Worm (Caenorhabditis elegans): ENCODE measurements around the gene F43C1.5.

Gene F43C1.5

ce11 chrIII:4240126-4240525, 11.2 kb downstream of the F43C1.5 start:
- no peak for TF ChIP-seq sem-2 (GFP tag; optimal IDR thresholded peaks at IDR 0.05)
- TF ChIP-seq drap-1 (GFP tag; optimal IDR thresholded peaks at IDR 0.05): no peak
- no peak for TF ChIP-seq ham-2 (GFP tag; optimal IDR thresholded peaks at IDR 0.05)
- no peak for TF ChIP-seq lsy-2 (tag; optimal IDR thresholded peaks at IDR 0.05)
- TF ChIP-seq ceh-83 (GFP tag; optimal IDR thresholded peaks at IDR 0.05): no peak
- TF ChIP-seq nhr-28 (tag; optimal IDR thresholded peaks at IDR 0.05): no peak
- TF ChIP-seq snpc-4 (tag; optimal IDR thresholded peaks at IDR 0.05): no peak
- no peak for TF ChIP-seq ces-1 (GFP tag; optimal IDR thresholded peaks at IDR 0.05)
- TF ChIP-seq sptf-1 (tag; optimal IDR thresholded peaks at IDR 0.05): no peak
- TF ChIP-seq nhr-12 (tag; optimal IDR thresholded peaks at IDR 0.05): no peak
- TF ChIP-seq ceh-43 (GFP tag; optimal IDR thresholded peaks at IDR 0.05): no peak

- TF ChIP-seq nhr-28 (tag; optimal IDR thresholded peaks at IDR 0.05) (no peak), elt-1 (tag; optimal IDR thresholded peaks at IDR 0.05; ENCODE audit: borderline replicate concordance, insufficient read depth) (peak; percentile 54), mep-1 (tag; optimal IDR thresholded peaks at IDR 0.05) (no peak)
Measured at ce11 chrIII:4241181-4241580, 12.2 kb downstream of the F43C1.5 start.

ce11 chrIII:4242225-4242862, 13.4 kb downstream of the F43C1.5 start, which contains the start of gene F43C1.7:
Gene F43C1.7, minus strand, starts transcription at chrIII:4242575.
- TF ChIP-seq cnd-1 (tag; optimal IDR thresholded peaks at IDR 0.05): no peak
- TF ChIP-seq nhr-76 (tag; optimal IDR thresholded peaks at IDR 0.05): no peak
- no peak for TF ChIP-seq ces-1 (GFP tag; optimal IDR thresholded peaks at IDR 0.05)
- no peak for TF ChIP-seq elt-3 (tag; optimal IDR thresholded peaks at IDR 0.05)
- TF ChIP-seq zip-8 (tag; optimal IDR thresholded peaks at IDR 0.05): peak; percentile 60
- no peak for TF ChIP-seq blmp-1 (tag; optimal IDR thresholded peaks at IDR 0.05)

- TF ChIP-seq lsy-2 (tag; optimal IDR thresholded peaks at IDR 0.05) (no peak), mab-5 (tag; optimal IDR thresholded peaks at IDR 0.05) (no peak), sptf-1 (tag; optimal IDR thresholded peaks at IDR 0.05) (no peak), sem-2 (GFP tag; optimal IDR thresholded peaks at IDR 0.05) (no peak), cnd-1 (tag; optimal IDR thresholded peaks at IDR 0.05) (no peak), elt-1 (tag; optimal IDR thresholded peaks at IDR 0.05; ENCODE audit: borderline replicate concordance, insufficient read depth) (no peak), ceh-43 (GFP tag; optimal IDR thresholded peaks at IDR 0.05) (no peak), zip-8 (tag; optimal IDR thresholded peaks at IDR 0.05) (no peak), pha-4 (tag; optimal IDR thresholded peaks at IDR 0.05) (no peak), ham-2 (GFP tag; optimal IDR thresholded peaks at IDR 0.05) (no peak)
Measured at ce11 chrIII:4243461-4243860, 14.5 kb downstream of the F43C1.5 start, which contains the start of gene mrpl-21. Gene mrpl-21, minus strand, starts transcription at chrIII:4243561.

- TF ChIP-seq lin-13 (tag; optimal IDR thresholded peaks at IDR 0.05) (no peak), nhr-12 (tag; optimal IDR thresholded peaks at IDR 0.05) (no peak), lin-32 (GFP tag; optimal IDR thresholded peaks at IDR 0.05) (no peak), blmp-1 (tag; optimal IDR thresholded peaks at IDR 0.05) (no peak), nhr-28 (tag; optimal IDR thresholded peaks at IDR 0.05) (no peak), mab-5 (tag; optimal IDR thresholded peaks at IDR 0.05) (no peak), elt-1 (tag; optimal IDR thresholded peaks at IDR 0.05; ENCODE audit: borderline replicate concordance, insufficient read depth) (no peak), elt-3 (tag; optimal IDR thresholded peaks at IDR 0.05) (no peak), ceh-43 (GFP tag; optimal IDR thresholded peaks at IDR 0.05) (no peak), zip-8 (tag; optimal IDR thresholded peaks at IDR 0.05) (no peak), unc-62 (GFP tag; optimal IDR thresholded peaks at IDR 0.05) (no peak), cnd-1 (tag; optimal IDR thresholded peaks at IDR 0.05) (no peak), mls-2 (tag; optimal IDR thresholded peaks at IDR 0.05) (no peak), tbx-8 (GFP tag; optimal IDR thresholded peaks at IDR 0.05) (no peak), snpc-4 (tag; optimal IDR thresholded peaks at IDR 0.05) (no peak)
Measured at ce11 chrIII:4244285-4244684, 15.3 kb downstream of the F43C1.5 start, which contains the start of gene zhit-2. Gene zhit-2, minus strand, starts transcription at chrIII:4244385.

ce11 chrIII:4247571-4247970, 18.6 kb downstream of the F43C1.5 start, which contains the start of gene Y44F5A.1:
Gene Y44F5A.1, minus strand, starts transcription at chrIII:4247671.
- TF ChIP-seq elt-1 (tag; optimal IDR thresholded peaks at IDR 0.05; ENCODE audit: borderline replicate concordance, insufficient read depth): no peak
- TF ChIP-seq unc-120 (tag; optimal IDR thresholded peaks at IDR 0.05; ENCODE audit: poor library complexity, severe bottlenecking): no peak
- TF ChIP-seq snpc-4 (tag; optimal IDR thresholded peaks at IDR 0.05): no peak
- no peak for TF ChIP-seq ceh-39 (tag; optimal IDR thresholded peaks at IDR 0.05)
- no peak for TF ChIP-seq lsy-2 (tag; optimal IDR thresholded peaks at IDR 0.05)
- TF ChIP-seq ces-1 (GFP tag; optimal IDR thresholded peaks at IDR 0.05): no peak
- no peak for TF ChIP-seq hlh-1 (tag; optimal IDR thresholded peaks at IDR 0.05)
- TF ChIP-seq M03D4.4 (tag; optimal IDR thresholded peaks at IDR 0.05): no peak

All from whole organism, mixed stage, embryonic.